In the genomic region with DNA sequence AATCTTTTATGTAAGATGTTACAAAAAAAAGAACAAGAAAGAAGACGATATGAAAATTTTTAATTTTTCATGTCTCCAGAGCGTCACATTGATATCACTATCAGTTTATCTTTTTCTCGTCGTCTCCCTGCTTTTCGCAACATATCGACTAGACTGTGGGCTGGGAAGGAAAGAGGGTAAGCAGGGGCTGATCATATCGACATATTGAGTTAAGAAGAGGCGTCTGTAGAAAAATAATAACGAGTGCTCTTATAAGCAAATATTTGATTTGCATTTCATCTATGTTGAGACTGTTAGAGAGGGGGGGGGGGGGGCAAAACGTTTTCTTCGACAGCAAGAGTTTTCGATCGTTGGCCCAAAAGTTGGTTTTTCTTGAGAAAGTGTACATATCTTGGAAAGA, we compare ENCODE assay signal across 1 worm cellular context.
TF ChIP-seq lines count a peak whose summit lies in the region.

No protein-coding gene starts in this region.

TF ChIP-seq in whole organism, L1 larva, 84 proteins besides CTCF, POLR2A, EP300 and RAD21 (continued from another document):
- TF ChIP-seq sox-4 (tag; optimal IDR thresholded peaks at IDR 0.05; lab: Kevin White, UChicago): no peak
- TF ChIP-seq elt-2 (tag; optimal IDR thresholded peaks at IDR 0.05; lab: Kevin White, UChicago): no peak
- TF ChIP-seq C34B4.2 (tag; optimal IDR thresholded peaks at IDR 0.05; lab: Kevin White, UChicago): no peak
- TF ChIP-seq egl-27 (tag; optimal IDR thresholded peaks at IDR 0.05; lab: Kevin White, UChicago): peak in 1 of 2 experiments; percentile 10
- TF ChIP-seq ztf-11 (tag; optimal IDR thresholded peaks at IDR 0.05; lab: Kevin White, UChicago): no peak
- TF ChIP-seq tbx-2 (tag; optimal IDR thresholded peaks at IDR 0.05; lab: Kevin White, UChicago): peak; percentile 5
- TF ChIP-seq unc-62 (GFP tag; optimal IDR thresholded peaks at IDR 0.05; lab: Kevin White, UChicago): no peak
- TF ChIP-seq nhr-20 (tag; optimal IDR thresholded peaks at IDR 0.05; lab: Kevin White, UChicago): peak; percentile 71
- TF ChIP-seq nhr-77 (tag; optimal IDR thresholded peaks at IDR 0.05; lab: Kevin White, UChicago): peak; percentile 37
- TF ChIP-seq lin-14 (GFP tag; optimal IDR thresholded peaks at IDR 0.05; lab: Kevin White, UChicago): peak; percentile 33
- TF ChIP-seq nhr-76 (tag; optimal IDR thresholded peaks at IDR 0.05; lab: Kevin White, UChicago): no peak
- peak in 2 of 6 experiments; percentile 7 to 20 for TF ChIP-seq elt-3 (tag; optimal IDR thresholded peaks at IDR 0.05; lab: Kevin White, UChicago)
- TF ChIP-seq ztf-4 (tag; optimal IDR thresholded peaks at IDR 0.05; lab: Kevin White, UChicago): no peak
- TF ChIP-seq zag-1 (tag; optimal IDR thresholded peaks at IDR 0.05; lab: Kevin White, UChicago): no peak
- no peak for TF ChIP-seq ces-1 (GFP tag; optimal IDR thresholded peaks at IDR 0.05; lab: Kevin White, UChicago)
- no peak for TF ChIP-seq nhr-90 (tag; optimal IDR thresholded peaks at IDR 0.05; lab: Kevin White, UChicago; ENCODE audit: poor library complexity)
- no peak for TF ChIP-seq ceh-82 (tag; optimal IDR thresholded peaks at IDR 0.05; lab: Kevin White, UChicago)
- peak; percentile 34 for TF ChIP-seq nhr-19 (GFP tag; conservative IDR thresholded peaks at IDR 0.05; lab: Robert Waterston, UW)
- TF ChIP-seq nhr-12 (tag; optimal IDR thresholded peaks at IDR 0.05; lab: Kevin White, UChicago): no peak
- no peak for TF ChIP-seq nhr-71 (tag; optimal IDR thresholded peaks at IDR 0.05; lab: Kevin White, UChicago)
- TF ChIP-seq lsy-2 (tag; optimal IDR thresholded peaks at IDR 0.05; lab: Kevin White, UChicago): peak in 1 of 2 experiments; percentile 4
- TF ChIP-seq mdl-1 (tag; optimal IDR thresholded peaks at IDR 0.05; lab: Kevin White, UChicago): no peak
- no peak for TF ChIP-seq aha-1 (tag; optimal IDR thresholded peaks at IDR 0.05; lab: Kevin White, UChicago)
- no peak for TF ChIP-seq sptf-1 (tag; optimal IDR thresholded peaks at IDR 0.05; lab: Kevin White, UChicago)
